Worm (Caenorhabditis elegans) whole organism, midembryonic: ENCODE measurements around the gene ptr-15.

ENCODE experiments used
- T22C8.4 ChIP-seq: fragments of 200-800 bp; sonication (Bioruptor generic); IDR thresholded peaks from 2 replicates; pipeline ENCODE4 v1.3.6; 2022; ENCODE audit warnings: missing genetic modification characterization, missing compliant biosample characterization
- cog-1 ChIP-seq: sonication (generic microtip); optimal IDR thresholded peaks from 2 replicates; lab custom pipeline; 2016; ENCODE audit warnings: missing genetic modification characterization, missing compliant biosample characterization
- flt-1 ChIP-seq: fragments of 200-800 bp; sonication (Bioruptor generic); IDR thresholded peaks from 2 replicates; pipeline ENCODE4 v1.3.6; 2022; ENCODE audit warnings: missing genetic modification characterization, missing compliant biosample characterization
- klf-2 ChIP-seq: fragments of 200-800 bp; sonication (Bioruptor generic); conservative IDR thresholded peaks from 2 replicates; pipeline ENCODE4 v1.3.6; 2022; ENCODE audit warnings: missing genetic modification reagents, missing genetic modification characterization, missing compliant biosample characterization
- ref-1 ChIP-seq: fragments of 200-800 bp; sonication (Bioruptor generic); conservative IDR thresholded peaks from 2 replicates; pipeline ENCODE4 v1.3.6; 2022; ENCODE audit warnings: missing genetic modification reagents, missing genetic modification characterization, missing compliant biosample characterization
- tab-1 ChIP-seq: fragments of 200-800 bp; sonication (Bioruptor generic); IDR thresholded peaks from 2 replicates; pipeline ENCODE4 v1.3.6; 2022; ENCODE audit warnings: missing genetic modification characterization, missing compliant biosample characterization
- ztf-23 ChIP-seq: fragments of 200-800 bp; sonication (Bioruptor generic); IDR thresholded peaks from 2 replicates; pipeline ENCODE4 v1.3.6; 2022; ENCODE audit warnings: missing genetic modification reagents, missing genetic modification characterization, missing compliant biosample characterization

DNA sequence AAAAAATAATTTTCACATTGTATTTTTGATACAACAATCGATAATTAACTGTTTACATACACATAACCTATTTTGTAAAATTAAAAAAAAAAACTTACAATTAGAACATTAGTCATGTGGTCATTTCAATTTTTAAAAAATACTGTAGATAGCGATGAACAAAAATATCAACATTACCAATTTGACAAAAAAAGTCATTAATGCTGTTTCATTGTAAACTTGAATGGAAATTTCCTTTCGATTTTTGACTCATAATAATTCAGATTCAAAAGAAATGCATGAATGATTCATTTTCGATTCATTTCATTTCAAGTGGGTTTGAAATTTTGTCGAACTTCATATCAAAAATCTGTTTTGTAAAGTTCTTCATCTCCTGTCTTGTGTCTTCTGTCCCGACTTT, 39.7 kb upstream of the ptr-15 start, which contains the start of gene C33G8.2:
- no peak for TF ChIP-seq tab-1
- TF ChIP-seq ztf-23 (GFP tag; lab: Robert Waterston, UW): no peak
- no peak for TF ChIP-seq ref-1
- no peak for TF ChIP-seq cog-1 (tag; lab: Kevin White, UChicago)
- TF ChIP-seq flt-1 (GFP tag; lab: Robert Waterston, UW): no peak
- no peak for TF ChIP-seq klf-2
- no peak for TF ChIP-seq T22C8.4 (GFP tag; lab: Robert Waterston, UW)
